Fruit fly (Drosophila melanogaster): Measurements from ENCODE around the gene PGRP-SB1.

The PGRP-SB1 gene

dm6 chr3L:16760274-16760673, 32.5 kb upstream of the PGRP-SB1 start (continued):
- peak; percentile 64 for TF ChIP-seq gem (tag; optimal IDR thresholded peaks at IDR 0.05)
- TF ChIP-seq bcd (GFP tag; optimal IDR thresholded peaks at IDR 0.05) = peak; percentile 9
- no peak for TF ChIP-seq Dad (GFP tag; optimal IDR thresholded peaks at IDR 0.05)
- no peak for TF ChIP-seq CG8290 (GFP tag; optimal IDR thresholded peaks at IDR 0.05)
- TF ChIP-seq CG8290 (tag; optimal IDR thresholded peaks at IDR 0.05) = peak in 1 of 2 experiments; percentile 45
- no peak for TF ChIP-seq CG1792 (GFP tag; optimal IDR thresholded peaks at IDR 0.05)
- peak; percentile 23 for TF ChIP-seq tio (GFP tag; optimal IDR thresholded peaks at IDR 0.05)
- peak; percentile 18 for TF ChIP-seq CG12071 (GFP tag; optimal IDR thresholded peaks at IDR 0.05)
- peak; percentile 4 for TF ChIP-seq Lhr (GFP tag; optimal IDR thresholded peaks at IDR 0.05)
- TF ChIP-seq br (optimal IDR thresholded peaks at IDR 0.05) = no peak
- no peak for TF ChIP-seq gcm2 (GFP tag; optimal IDR thresholded peaks at IDR 0.05)
- peak; percentile 20 for TF ChIP-seq CG13424 (tag; optimal IDR thresholded peaks at IDR 0.05)
- TF ChIP-seq Ravus (GFP tag; IDR thresholded peaks at IDR 0.05) = no peak
- no peak for TF ChIP-seq CG10543 (GFP tag; optimal IDR thresholded peaks at IDR 0.05)
- no peak for TF ChIP-seq Taf1 (GFP tag; IDR thresholded peaks at IDR 0.05)
- peak; percentile 47 for TF ChIP-seq CG12391 (tag; optimal IDR thresholded peaks at IDR 0.05)
- no peak for TF ChIP-seq CG2199 (GFP tag; IDR thresholded peaks at IDR 0.05)
- TF ChIP-seq sqz (GFP tag; optimal IDR thresholded peaks at IDR 0.05) = no peak
- TF ChIP-seq kni (GFP tag; optimal IDR thresholded peaks at IDR 0.05) = no peak
- no peak for TF ChIP-seq ash1 (GFP tag; optimal IDR thresholded peaks at IDR 0.05)
- no peak for TF ChIP-seq ap (GFP tag; IDR thresholded peaks at IDR 0.05)
- no peak for TF ChIP-seq fd102C (GFP tag; optimal IDR thresholded peaks at IDR 0.05)
- TF ChIP-seq peb (GFP tag; IDR thresholded peaks at IDR 0.05) = no peak
- TF ChIP-seq grn (GFP tag; optimal IDR thresholded peaks at IDR 0.05) = no peak
- TF ChIP-seq gt (GFP tag; IDR thresholded peaks at IDR 0.05) = no peak
- TF ChIP-seq her (GFP tag; optimal IDR thresholded peaks at IDR 0.05) = no peak
- TF ChIP-seq CG2120 (GFP tag; optimal IDR thresholded peaks at IDR 0.05) = no peak
- TF ChIP-seq CG13123 (GFP tag; optimal IDR thresholded peaks at IDR 0.05) = no peak
- no peak for TF ChIP-seq wor (GFP tag; IDR thresholded peaks at IDR 0.05)
- no peak for TF ChIP-seq z (GFP tag; IDR thresholded peaks at IDR 0.05)
- no peak for TF ChIP-seq BtbVII (GFP tag; optimal IDR thresholded peaks at IDR 0.05)
- no peak for TF ChIP-seq CG9932 (GFP tag; IDR thresholded peaks at IDR 0.05)
- no peak for TF ChIP-seq dysf (GFP tag; IDR thresholded peaks at IDR 0.05)
- no peak for TF ChIP-seq CG6813 (GFP tag; optimal IDR thresholded peaks at IDR 0.05)
- no peak for TF ChIP-seq Atf3 (GFP tag; optimal IDR thresholded peaks at IDR 0.05)
- peak; percentile 45 for TF ChIP-seq chn (GFP tag; optimal IDR thresholded peaks at IDR 0.05)
- TF ChIP-seq az2 (GFP tag; optimal IDR thresholded peaks at IDR 0.05) = peak; percentile 64
- no peak for TF ChIP-seq cad (GFP tag; optimal IDR thresholded peaks at IDR 0.05)
- TF ChIP-seq CG3281 (GFP tag; optimal IDR thresholded peaks at IDR 0.05) = no peak
- TF ChIP-seq caup (GFP tag; optimal IDR thresholded peaks at IDR 0.05; ENCODE audit: severe bottlenecking) = no peak
- TF ChIP-seq CG6272 (GFP tag; IDR thresholded peaks at IDR 0.05) = no peak
- TF ChIP-seq CG11560 (tag; IDR thresholded peaks at IDR 0.05) = no peak
- TF ChIP-seq CG16779 (GFP tag; IDR thresholded peaks at IDR 0.05) = no peak
- no peak for TF ChIP-seq CG33557 (GFP tag; optimal IDR thresholded peaks at IDR 0.05)
- no peak for TF ChIP-seq H15 (GFP tag; IDR thresholded peaks at IDR 0.05)
- TF ChIP-seq nerfin-1 (tag; optimal IDR thresholded peaks at IDR 0.05) = peak; percentile 1
- TF ChIP-seq ssp (GFP tag; IDR thresholded peaks at IDR 0.05) = no peak
- TF ChIP-seq CG7556 (GFP tag; optimal IDR thresholded peaks at IDR 0.05) = no peak
- TF ChIP-seq CkIIα-i1 (GFP tag; IDR thresholded peaks at IDR 0.05) = no peak
- no peak; the same call in 2 of the 3 replicates for TF ChIP-seq tgo (GFP tag; IDR thresholded peaks at IDR 0.05)
- TF ChIP-seq Dek (tag; optimal IDR thresholded peaks at IDR 0.05) = no peak
- TF ChIP-seq D19B (GFP tag; optimal IDR thresholded peaks at IDR 0.05) = peak; percentile 60
- TF ChIP-seq Doc3 (GFP tag; IDR thresholded peaks at IDR 0.05; ENCODE audit: partially characterized antibody) = no peak
- peak; percentile 92 for TF ChIP-seq sens (GFP tag)

Data from whole organism, embryonic.